Fruit fly (Drosophila melanogaster) whole organism, embryonic: ENCODE results near the gene Antdh.
A peak's percentile ranks its signal among the peaks of the same experiment; 100 is the strongest.

Experiments used
- Ada2b ChIP-seq: fragments of 200-800 bp; sonication (Bioruptor generic); IDR thresholded peaks from 2 replicates; pipeline ENCODE4 v1.3.6; 2022; ENCODE audit warnings: missing biosample characterization, missing genetic modification characterization
- Antp ChIP-seq: fragments of 200-800 bp; sonication (Bioruptor generic); optimal IDR thresholded peaks from 3 replicates; lab custom pipeline; 2016; ENCODE audit warnings: missing biosample characterization, missing genetic modification characterization
- Awh ChIP-seq: fragments of 200-800 bp; sonication (Bioruptor generic); IDR thresholded peaks from 2 replicates; pipeline ENCODE4, ENCODE4 v1.3.6; 2022; ENCODE audit warnings: missing biosample characterization, missing genetic modification characterization
- CG12236 ChIP-seq: fragments of 200-800 bp; sonication (Bioruptor generic); optimal IDR thresholded peaks from 2 replicates; lab custom pipeline; 2016; ENCODE audit warnings: missing biosample characterization, missing genetic modification characterization
- CG14441 ChIP-seq: fragments of 200-800 bp; sonication (Bioruptor generic); IDR thresholded peaks from 2 replicates; pipeline ENCODE4 v1.3.6; 2022; ENCODE audit warnings: missing biosample characterization, missing genetic modification characterization
- CG14860 ChIP-seq: fragments of 200-800 bp; sonication (Bioruptor generic); IDR thresholded peaks from 3 replicates; pipeline ENCODE4 v1.3.6; 2022; ENCODE audit warnings: missing biosample characterization, missing genetic modification characterization; ENCODE audit not compliant: partially characterized antibody
- CG1603 ChIP-seq: fragments of 200-800 bp; sonication (Bioruptor generic); optimal IDR thresholded peaks from 2 replicates; lab custom pipeline; 2019; ENCODE audit warnings: missing biosample characterization, mild to moderate bottlenecking, missing genetic modification characterization, moderate library complexity
- CG16813 ChIP-seq: fragments of 200-800 bp; sonication (Bioruptor generic); IDR thresholded peaks from 3 replicates; pipeline ENCODE4 v1.3.6; 2022; ENCODE audit warnings: missing biosample characterization, missing genetic modification characterization; ENCODE audit not compliant: partially characterized antibody
- CG17568 ChIP-seq: fragments of 200-800 bp; sonication (Bioruptor generic); optimal IDR thresholded peaks from 2 replicates; lab custom pipeline; 2018; ENCODE audit warnings: missing biosample characterization, mild to moderate bottlenecking, missing genetic modification characterization, moderate library complexity
- CG2199 ChIP-seq: fragments of 200-800 bp; sonication (Bioruptor generic); IDR thresholded peaks from 3 replicates; pipeline ENCODE4 v1.3.6; 2022; ENCODE audit warnings: missing biosample characterization, missing genetic modification characterization
- CG3995 ChIP-seq: fragments of 200-800 bp; sonication (Bioruptor generic); optimal IDR thresholded peaks from 3 replicates; lab custom pipeline; 2016; ENCODE audit warnings: missing biosample characterization, missing genetic modification characterization
- CG4730 ChIP-seq: fragments of 200-800 bp; sonication (Bioruptor generic); IDR thresholded peaks from 2 replicates; pipeline ENCODE4 v1.3.6; 2022; ENCODE audit warnings: missing biosample characterization, missing genetic modification characterization
- CG7556 ChIP-seq: fragments of 200-800 bp; sonication (Bioruptor generic); optimal IDR thresholded peaks from 2 replicates; lab custom pipeline; 2017; ENCODE audit warnings: missing biosample characterization, mild to moderate bottlenecking, missing genetic modification characterization
- CG7839 ChIP-seq: fragments of 200-800 bp; sonication (Bioruptor generic); optimal IDR thresholded peaks from 3 replicates; lab custom pipeline; 2018; ENCODE audit warnings: missing biosample characterization, mild to moderate bottlenecking, missing genetic modification characterization, moderate library complexity
- CG8478 ChIP-seq: fragments of >200 bp; optimal IDR thresholded peaks from 2 replicates; lab custom pipeline; 2018
- CkIIα-i1 ChIP-seq: fragments of 200-800 bp; sonication (Bioruptor generic); IDR thresholded peaks from 2 replicates; pipeline ENCODE4 v1.3.6; 2022; ENCODE audit warnings: missing biosample characterization, missing genetic modification characterization
- D19B ChIP-seq: fragments of 200-800 bp; sonication (Bioruptor generic); optimal IDR thresholded peaks from 2 replicates; lab custom pipeline; 2017; ENCODE audit warnings: missing biosample characterization, mild to moderate bottlenecking, missing genetic modification characterization
- Dad ChIP-seq: fragments of 200-800 bp; sonication (Bioruptor generic); optimal IDR thresholded peaks from 3 replicates; lab custom pipeline; 2016; ENCODE audit warnings: missing biosample characterization, missing genetic modification characterization
- Doc2 ChIP-seq: fragments of 200-800 bp; sonication (Bioruptor generic); IDR thresholded peaks from 2 replicates; pipeline ENCODE4 v1.3.6; 2022; ENCODE audit warnings: missing biosample characterization, missing genetic modification characterization
- Drgx ChIP-seq: fragments of 200-800 bp; sonication (Bioruptor generic); IDR thresholded peaks from 2 replicates; pipeline ENCODE4 v1.3.6; 2022; ENCODE audit warnings: missing biosample characterization, missing genetic modification characterization
- E2f1 ChIP-seq: fragments of 200-800 bp; sonication (Bioruptor generic); IDR thresholded peaks from 2 replicates; pipeline ENCODE4 v1.3.6; 2022; ENCODE audit warnings: missing biosample characterization, missing genetic modification characterization
- Ets65A ChIP-seq: fragments of 200-800 bp; sonication (Bioruptor generic); peaks from one replicate; lab custom pipeline; 2016; ENCODE audit warnings: missing biosample characterization, missing genetic modification characterization
- HLH3B ChIP-seq: fragments of 200-800 bp; sonication (Bioruptor generic); IDR thresholded peaks from 2 replicates; pipeline ENCODE4 v1.3.6; 2022; ENCODE audit warnings: missing biosample characterization, missing genetic modification characterization
- HLHmδ ChIP-seq: fragments of 200-800 bp; sonication (Bioruptor generic); optimal IDR thresholded peaks from 2 replicates; lab custom pipeline; 2018; ENCODE audit warnings: missing biosample characterization, mild to moderate bottlenecking, missing genetic modification characterization, moderate library complexity
- HmgD ChIP-seq: fragments of 200-800 bp; sonication (Bioruptor generic); optimal IDR thresholded peaks from 3 replicates; lab custom pipeline; 2016; ENCODE audit warnings: missing biosample characterization, missing genetic modification characterization
- Hr78 ChIP-seq, 2 experiments: fragments of 200-800 bp in 1 of 2; fragments of >200 bp in 1 of 2; sonication (Bioruptor generic) in 1 of 2; optimal IDR thresholded peaks; 2 replicates each; lab custom pipeline; 2017 to 2019; ENCODE audit warnings: missing biosample characterization in 2 of 2, missing genetic modification characterization in 2 of 2, mild to moderate bottlenecking in 1 of 2, moderate library complexity in 1 of 2
- Myb ChIP-seq: fragments of 200-800 bp; sonication (Bioruptor generic); optimal IDR thresholded peaks from 2 replicates; lab custom pipeline; 2016; ENCODE audit warnings: missing biosample characterization, missing genetic modification characterization
- Nf-YA ChIP-seq: fragments of 200-800 bp; sonication (Bioruptor generic); IDR thresholded peaks from 2 replicates; pipeline ENCODE4 v1.3.6; 2022; ENCODE audit warnings: missing biosample characterization, missing genetic modification characterization
- Vsx1 ChIP-seq: fragments of 200-800 bp; sonication (Bioruptor generic); optimal IDR thresholded peaks from 2 replicates; lab custom pipeline; 2017; ENCODE audit warnings: missing biosample characterization, mild to moderate bottlenecking, missing genetic modification characterization, missing genetic modification reagents
- ac ChIP-seq: fragments of 200-800 bp; sonication (Bioruptor generic); optimal IDR thresholded peaks from 3 replicates; lab custom pipeline; 2017; ENCODE audit warnings: missing biosample characterization, mild to moderate bottlenecking, missing genetic modification characterization
- al ChIP-seq: fragments of 200-800 bp; sonication (Bioruptor generic); IDR thresholded peaks from 2 replicates; pipeline ENCODE4 v1.3.6; 2022; ENCODE audit warnings: missing biosample characterization, missing genetic modification characterization
- bsh ChIP-seq, 2 experiments: fragments of 200-800 bp; sonication (Bioruptor generic); optimal IDR thresholded peaks; 2 replicates each; lab custom pipeline; 2017 to 2018; ENCODE audit warnings: mild to moderate bottlenecking in 2 of 2, missing biosample characterization in 2 of 2, missing genetic modification characterization in 2 of 2, moderate library complexity in 1 of 2
- dmrt99B ChIP-seq: fragments of 200-800 bp; sonication (Bioruptor generic); optimal IDR thresholded peaks from 2 replicates; lab custom pipeline; 2018; ENCODE audit warnings: missing biosample characterization, mild to moderate bottlenecking, missing genetic modification characterization, moderate library complexity
- dpn ChIP-seq, 2 experiments: fragments of 200-800 bp; sonication (Bioruptor generic); optimal IDR thresholded peaks; 3 replicates each; lab custom pipeline; 2016; ENCODE audit warnings: missing biosample characterization in 2 of 2, missing genetic modification characterization in 2 of 2
- maf-S ChIP-seq: fragments of 200-800 bp; sonication (Bioruptor generic); optimal IDR thresholded peaks from 2 replicates; lab custom pipeline; 2016; ENCODE audit warnings: missing biosample characterization, missing genetic modification characterization
- mld ChIP-seq: fragments of 200-800 bp; sonication (Bioruptor generic); IDR thresholded peaks from 3 replicates; pipeline ENCODE4 v1.3.6; 2022; ENCODE audit warnings: missing biosample characterization, missing genetic modification characterization; ENCODE audit not compliant: partially characterized antibody
- oc ChIP-seq: fragments of 200-800 bp; sonication (Bioruptor generic); optimal IDR thresholded peaks from 2 replicates; lab custom pipeline; 2018; ENCODE audit warnings: missing biosample characterization, mild to moderate bottlenecking, missing genetic modification characterization, moderate library complexity
- odd ChIP-seq: fragments of 200-800 bp; sonication (Bioruptor generic); optimal IDR thresholded peaks from 2 replicates; lab custom pipeline; 2017; ENCODE audit warnings: missing biosample characterization, mild to moderate bottlenecking, missing genetic modification characterization
- sens ChIP-seq: fragments of 200-800 bp; sonication (Bioruptor generic); peaks from one replicate; lab custom pipeline; 2016; ENCODE audit warnings: missing biosample characterization, missing genetic modification characterization
- slbo ChIP-seq: fragments of 200-800 bp; sonication (Bioruptor generic); IDR thresholded peaks from 2 replicates; pipeline ENCODE4 v1.3.6; 2022; ENCODE audit warnings: missing biosample characterization, missing genetic modification characterization
- slp2 ChIP-seq: fragments of 200-800 bp; sonication (Bioruptor generic); optimal IDR thresholded peaks from 2 replicates; lab custom pipeline; 2016; ENCODE audit warnings: missing biosample characterization, missing genetic modification characterization
- sug ChIP-seq: fragments of 200-800 bp; optimal IDR thresholded peaks from 2 replicates; lab custom pipeline; 2019; ENCODE audit warnings: missing biosample characterization, mild to moderate bottlenecking, missing genetic modification characterization, moderate library complexity
- wdn ChIP-seq: fragments of 200-800 bp; sonication (Bioruptor generic); IDR thresholded peaks from 2 replicates; pipeline ENCODE4 v1.3.6; 2022; ENCODE audit warnings: missing biosample characterization, missing genetic modification characterization
- z ChIP-seq: fragments of 200-800 bp; sonication (Bioruptor generic); IDR thresholded peaks from 3 replicates; pipeline ENCODE4 v1.3.6; 2022; ENCODE audit warnings: missing biosample characterization, missing genetic modification characterization

Gene Antdh

DNA sequence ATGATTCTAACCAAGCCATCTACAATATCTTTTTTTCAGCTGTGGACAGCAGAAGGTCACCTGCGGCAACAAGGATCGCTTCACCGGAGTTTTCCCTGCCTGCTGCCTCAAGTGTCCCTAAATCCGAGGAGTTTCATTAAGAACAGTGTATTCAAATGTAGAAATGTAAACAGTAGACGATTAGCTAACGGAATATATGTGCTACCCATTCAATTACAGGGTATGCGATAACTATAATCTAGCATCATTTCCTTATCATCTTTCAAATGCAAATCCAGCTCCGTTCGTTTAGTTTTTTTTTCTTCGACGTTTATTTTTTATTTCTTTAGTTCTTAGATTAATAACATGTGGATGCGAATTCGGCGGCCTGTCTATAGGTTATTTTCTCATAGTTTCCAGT is 24.3 kb downstream of the Antdh start (continued):
- TF ChIP-seq HLH3B (GFP tag; lab: Robert Waterston, UW), result no peak
- TF ChIP-seq Antp (GFP tag; lab: Kevin White, UChicago), result no peak
- no peak for TF ChIP-seq slbo
- TF ChIP-seq odd (GFP tag; lab: Kevin White, UChicago), result no peak
- TF ChIP-seq Ets65A, result no peak
- TF ChIP-seq CkIIα-i1 (GFP tag; lab: Robert Waterston, UW), result no peak
- TF ChIP-seq sens, result no peak
- no peak for TF ChIP-seq Ada2b (GFP tag; lab: Robert Waterston, UW)
- peak; percentile 56 for TF ChIP-seq CG16813
- no peak for TF ChIP-seq CG17568 (GFP tag; lab: Kevin White, UChicago)
- peak; percentile 43 for TF ChIP-seq D19B (GFP tag; lab: Kevin White, UChicago)
- no peak for TF ChIP-seq Vsx1
- TF ChIP-seq CG2199, result 0 out of 3 replicates have a peak, but pooled peaks have one; percentile 63
- no peak for TF ChIP-seq Hr78 (GFP tag; optimal IDR thresholded peaks at IDR 0.05; lab: Kevin White, UChicago)
- no peak for TF ChIP-seq CG4730 (GFP tag; lab: Robert Waterston, UW)
- no peak for TF ChIP-seq oc (tag; lab: Kevin White, UChicago)
- TF ChIP-seq CG1603, result no peak
- TF ChIP-seq ac (GFP tag; lab: Kevin White, UChicago), result no peak
- TF ChIP-seq sug (tag; lab: Kevin White, UChicago), result no peak
- no peak for TF ChIP-seq Awh
- peak; percentile 50; the same call in 1 of the 3 replicates for TF ChIP-seq CG14860 (GFP tag; lab: Robert Waterston, UW)
- TF ChIP-seq Dad (GFP tag; lab: Kevin White, UChicago), result no peak

DNA sequence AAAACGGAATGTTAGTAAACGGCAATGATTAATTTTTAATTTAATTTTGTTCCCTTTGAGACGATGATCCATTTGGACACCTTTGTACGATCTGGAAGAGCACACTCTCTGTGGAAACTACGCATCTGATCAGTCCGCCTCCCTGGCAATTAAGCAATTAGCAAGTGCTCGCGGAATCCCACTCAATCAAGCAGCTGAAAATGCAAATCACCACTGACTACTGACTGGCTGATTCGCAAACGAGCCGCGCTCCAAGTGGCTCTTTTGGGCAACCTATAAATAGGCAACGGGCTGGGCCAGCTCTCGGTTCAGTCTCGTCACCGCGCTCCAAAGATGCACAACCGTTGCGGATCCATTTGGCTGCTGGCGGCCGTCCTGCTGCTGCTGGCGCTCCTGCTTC is 25.0 kb downstream of the Antdh start, which contains the start of gene CG15201:
Gene CG15201 (plus strand): TSS at position 301 of the 400 bp plus-strand sequence.
- 0 out of 3 replicates have a peak, but pooled peaks have one; percentile 25 for TF ChIP-seq z (GFP tag; lab: Robert Waterston, UW)
- no peak for TF ChIP-seq CG14441

DNA sequence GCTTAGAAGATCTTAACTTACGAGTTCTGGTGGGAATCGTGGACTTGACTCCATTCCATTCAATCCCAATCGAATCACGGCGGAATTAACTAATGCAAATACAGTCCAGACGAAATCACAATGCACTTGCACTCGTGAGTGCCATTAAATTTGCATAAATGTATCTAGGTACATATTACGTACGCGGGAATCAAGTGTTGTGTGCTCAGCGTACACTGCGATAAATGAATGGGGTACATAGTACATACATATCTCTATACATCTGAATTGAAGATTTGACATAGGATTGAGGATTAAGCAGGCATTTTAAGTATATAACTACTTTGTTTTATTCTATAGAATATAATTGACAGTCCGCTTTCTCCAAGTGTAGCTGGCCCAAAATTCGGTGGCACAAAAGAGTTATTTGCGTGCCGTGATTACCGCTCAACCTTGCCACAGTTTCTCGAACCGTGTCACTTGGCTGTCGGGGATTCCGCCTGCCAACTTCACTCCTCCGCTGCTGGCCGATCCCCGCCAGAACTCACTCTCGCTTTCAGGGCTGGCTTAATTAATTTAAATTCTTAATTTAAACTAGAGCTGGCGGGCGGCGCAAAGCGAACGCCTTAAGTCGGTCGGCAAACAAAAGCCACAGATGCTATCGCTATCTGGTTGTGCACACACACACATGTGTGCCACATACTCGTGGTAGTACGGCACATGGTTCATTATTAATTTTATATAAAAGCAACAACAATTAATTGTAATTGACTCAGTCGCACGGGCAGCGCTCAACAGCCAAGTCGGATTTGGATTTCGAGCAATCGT is 26.9 kb downstream of the Antdh start, which contains the start of the genes CG15199 and CG15202:
Gene CG15199 (minus strand): TSS at position 51 of the 807 bp plus-strand sequence.
Gene CG15202 (plus strand): TSS at position 757 of the 807 bp plus-strand sequence.
- TF ChIP-seq CG7556 (no peak), Doc2 (GFP tag; lab: Robert Waterston, UW) (no peak), slp2 (no peak), al (GFP tag; lab: Robert Waterston, UW) (no peak), mld (GFP tag; lab: Robert Waterston, UW) (no peak), dmrt99B (peak; percentile 50), CG7839 (tag; lab: Kevin White, UChicago) (peak; percentile 46), CG3995 (no peak), HmgD (GFP tag; lab: Kevin White, UChicago) (no peak), E2f1 (GFP tag; lab: Robert Waterston, UW) (no peak), wdn (no peak), CG8478 (no peak), Nf-YA (GFP tag; lab: Robert Waterston, UW) (no peak), dpn (GFP tag; optimal IDR thresholded peaks at IDR 0.05; lab: Kevin White, UChicago) (peak in 1 of 2 experiments; percentile 8), HLHmδ (GFP tag; lab: Kevin White, UChicago) (no peak), Drgx (GFP tag; lab: Robert Waterston, UW) (no peak), CG12236 (GFP tag; lab: Kevin White, UChicago) (no peak), bsh (GFP tag; optimal IDR thresholded peaks at IDR 0.05; lab: Kevin White, UChicago) (no peak), maf-S (GFP tag; lab: Kevin White, UChicago) (no peak), Myb (no peak)
